Worm (Caenorhabditis elegans) whole organism, late embryonic: ENCODE results near the gene lin-56.

Experiments
- C08G9.2 ChIP-seq: sonication (generic microtip); optimal IDR thresholded peaks from 2 replicates; lab custom pipeline; 2016; ENCODE audit warnings: mild to moderate bottlenecking, missing genetic modification characterization, moderate library complexity, missing compliant biosample characterization
- C38D4.7 ChIP-seq: fragments of 200-800 bp; sonication (Bioruptor generic); optimal IDR thresholded peaks from 2 replicates; lab custom pipeline; 2018; ENCODE audit warnings: mild to moderate bottlenecking, missing genetic modification characterization, moderate library complexity, missing compliant biosample characterization
- F13H6.1 ChIP-seq: sonication (generic microtip); optimal IDR thresholded peaks from 2 replicates; lab custom pipeline; 2016; ENCODE audit warnings: missing genetic modification characterization, missing compliant biosample characterization
- K02D7.2 ChIP-seq: sonication (generic microtip); optimal IDR thresholded peaks from 2 replicates; lab custom pipeline; 2017; ENCODE audit warnings: mild to moderate bottlenecking, missing genetic modification characterization, missing compliant biosample characterization
- T23F11.4 ChIP-seq: fragments of 200-800 bp; sonication (Bioruptor generic); optimal IDR thresholded peaks from 2 replicates; lab custom pipeline; 2018; ENCODE audit warnings: mild to moderate bottlenecking, missing genetic modification characterization, missing compliant biosample characterization
- Y22D7AL.16 ChIP-seq: sonication (generic microtip); optimal IDR thresholded peaks from 2 replicates; lab custom pipeline; 2016; ENCODE audit warnings: missing genetic modification characterization, missing compliant biosample characterization
- ama-1 ChIP-seq: fragments of 150-350 bp; optimal IDR thresholded peaks from 2 replicates; lab custom pipeline; 2014
- ceh-18 ChIP-seq: sonication (generic microtip); optimal IDR thresholded peaks from 2 replicates; lab custom pipeline; 2016; ENCODE audit warnings: missing genetic modification characterization, missing compliant biosample characterization
- ceh-2 ChIP-seq: sonication (generic microtip); optimal IDR thresholded peaks from 2 replicates; lab custom pipeline; 2016; ENCODE audit warnings: missing genotype, missing genetic modification characterization, missing compliant biosample characterization
- ceh-24 ChIP-seq: sonication (generic microtip); optimal IDR thresholded peaks from 2 replicates; lab custom pipeline; 2016; ENCODE audit warnings: mild to moderate bottlenecking, missing genetic modification characterization, missing compliant biosample characterization
- ceh-30 ChIP-seq: fragments of 150-350 bp; optimal IDR thresholded peaks from 2 replicates; lab custom pipeline; 2014; ENCODE audit warnings: missing biosample characterization, missing genetic modification characterization
- ceh-34 ChIP-seq: sonication (generic microtip); optimal IDR thresholded peaks from 2 replicates; lab custom pipeline; 2016; ENCODE audit warnings: mild to moderate bottlenecking, missing genetic modification characterization, missing compliant biosample characterization
- ceh-45 ChIP-seq: fragments of 200-800 bp; sonication (Bioruptor generic); IDR thresholded peaks from 2 replicates; pipeline ENCODE4 v1.3.6; 2022; ENCODE audit warnings: missing genetic modification reagents, missing genetic modification characterization, missing compliant biosample characterization
- ceh-9 ChIP-seq: sonication (generic microtip); optimal IDR thresholded peaks from 2 replicates; lab custom pipeline; 2016; ENCODE audit warnings: mild to moderate bottlenecking, missing genetic modification characterization, inconsistent platforms, missing compliant biosample characterization
- che-1 ChIP-seq: sonication (generic microtip); optimal IDR thresholded peaks from 2 replicates; lab custom pipeline; 2016; ENCODE audit warnings: mild to moderate bottlenecking, missing genetic modification characterization, missing compliant biosample characterization
- dve-1 ChIP-seq: sonication (generic microtip); optimal IDR thresholded peaks from 2 replicates; lab custom pipeline; 2017; ENCODE audit warnings: antibody characterized with exemption, mild to moderate bottlenecking, missing genetic modification characterization, missing compliant biosample characterization
- ets-4 ChIP-seq: sonication (generic microtip); optimal IDR thresholded peaks from 2 replicates; lab custom pipeline; 2016; ENCODE audit warnings: missing genetic modification characterization, missing compliant biosample characterization
- eyg-1 ChIP-seq: sonication (generic microtip); optimal IDR thresholded peaks from 2 replicates; lab custom pipeline; 2016; ENCODE audit warnings: missing genotype, missing genetic modification characterization, missing compliant biosample characterization
- fkh-10 ChIP-seq: fragments of 150-350 bp; optimal IDR thresholded peaks from 2 replicates; lab custom pipeline; 2014; ENCODE audit warnings: missing biosample characterization, missing genetic modification reagents, missing genetic modification characterization
- gmeb-2 ChIP-seq: sonication (generic microtip); optimal IDR thresholded peaks from 2 replicates; lab custom pipeline; 2016; ENCODE audit warnings: missing genetic modification characterization, inconsistent platforms, missing compliant biosample characterization
- hlh-15 ChIP-seq: sonication (generic microtip); optimal IDR thresholded peaks from 2 replicates; lab custom pipeline; 2016; ENCODE audit warnings: missing genetic modification characterization, missing compliant biosample characterization
- lim-6 ChIP-seq: sonication (generic microtip); optimal IDR thresholded peaks from 2 replicates; lab custom pipeline; 2016; ENCODE audit warnings: missing genetic modification characterization, missing compliant biosample characterization
- lin-11 ChIP-seq: fragments of 200-800 bp; sonication (Bioruptor generic); optimal IDR thresholded peaks from 2 replicates; lab custom pipeline; 2018; ENCODE audit warnings: mild to moderate bottlenecking, missing genetic modification characterization, missing compliant biosample characterization
- mec-3 ChIP-seq: sonication (generic microtip); optimal IDR thresholded peaks from 2 replicates; lab custom pipeline; 2016; ENCODE audit warnings: borderline replicate concordance, missing genetic modification characterization, missing compliant biosample characterization
- odd-2 ChIP-seq: sonication (generic microtip); optimal IDR thresholded peaks from 2 replicates; lab custom pipeline; 2017; ENCODE audit warnings: antibody characterized with exemption, mild to moderate bottlenecking, missing genetic modification characterization, missing compliant biosample characterization
- pag-3 ChIP-seq: sonication (generic microtip); optimal IDR thresholded peaks from 2 replicates; lab custom pipeline; 2016; ENCODE audit warnings: missing compliant biosample characterization, missing genetic modification characterization, borderline replicate concordance
- pax-1 ChIP-seq: fragments of 150-350 bp; optimal IDR thresholded peaks from 2 replicates; lab custom pipeline; 2014; ENCODE audit warnings: missing biosample characterization, missing genetic modification characterization
- pqm-1 ChIP-seq: sonication (generic microtip); optimal IDR thresholded peaks from 2 replicates; lab custom pipeline; 2016; ENCODE audit warnings: missing genetic modification characterization, missing compliant biosample characterization
- pros-1 ChIP-seq: fragments of 150-350 bp; optimal IDR thresholded peaks from 2 replicates; lab custom pipeline; 2014; ENCODE audit warnings: missing biosample characterization, missing genetic modification reagents, missing genetic modification characterization
- rnt-1 ChIP-seq: sonication (generic microtip); optimal IDR thresholded peaks from 2 replicates; lab custom pipeline; 2016; ENCODE audit warnings: missing genetic modification characterization, missing compliant biosample characterization
- sdc-2 ChIP-seq: sonication (generic microtip); optimal IDR thresholded peaks from 2 replicates; lab custom pipeline; 2016; ENCODE audit warnings: missing genotype, missing genetic modification characterization, missing compliant biosample characterization
- sox-2 ChIP-seq: fragments of 200-800 bp; sonication (Bioruptor generic); IDR thresholded peaks from 2 replicates; pipeline ENCODE4 v1.3.6; 2022; ENCODE audit warnings: missing genetic modification reagents, missing genetic modification characterization, missing compliant biosample characterization
- sox-4 ChIP-seq: sonication (generic microtip); optimal IDR thresholded peaks from 2 replicates; lab custom pipeline; 2017; ENCODE audit warnings: mild to moderate bottlenecking, missing genetic modification characterization, inconsistent platforms, missing compliant biosample characterization
- tbx-2 ChIP-seq: sonication (generic microtip); optimal IDR thresholded peaks from 2 replicates; lab custom pipeline; 2016; ENCODE audit warnings: missing genetic modification characterization, missing compliant biosample characterization
- unc-55 ChIP-seq: sonication (generic microtip); optimal IDR thresholded peaks from 2 replicates; lab custom pipeline; 2017; ENCODE audit warnings: missing biosample characterization, missing genetic modification reagents, missing genetic modification characterization
- zip-5 ChIP-seq: sonication (generic microtip); optimal IDR thresholded peaks from 2 replicates; lab custom pipeline; 2016; ENCODE audit warnings: missing genetic modification characterization, missing compliant biosample characterization
- ztf-16 ChIP-seq: sonication (generic microtip); optimal IDR thresholded peaks from 2 replicates; lab custom pipeline; 2017; ENCODE audit warnings: missing genetic modification characterization, missing compliant biosample characterization

Gene lin-56

ce11 chrII:10456979-10457378 is 7.2 kb downstream of the lin-56 start, which contains the start of gene ZK673.11:
ZK673.11 (plus strand) TSS chrII:10457279.
- TF ChIP-seq eyg-1 (tag; lab: Kevin White, UChicago) (no peak), ets-4 (no peak), K02D7.2 (no peak), dve-1 (tag; lab: Kevin White, UChicago) (no peak), che-1 (tag; lab: Kevin White, UChicago) (no peak), ceh-34 (tag; lab: Kevin White, UChicago) (no peak)

DNA sequence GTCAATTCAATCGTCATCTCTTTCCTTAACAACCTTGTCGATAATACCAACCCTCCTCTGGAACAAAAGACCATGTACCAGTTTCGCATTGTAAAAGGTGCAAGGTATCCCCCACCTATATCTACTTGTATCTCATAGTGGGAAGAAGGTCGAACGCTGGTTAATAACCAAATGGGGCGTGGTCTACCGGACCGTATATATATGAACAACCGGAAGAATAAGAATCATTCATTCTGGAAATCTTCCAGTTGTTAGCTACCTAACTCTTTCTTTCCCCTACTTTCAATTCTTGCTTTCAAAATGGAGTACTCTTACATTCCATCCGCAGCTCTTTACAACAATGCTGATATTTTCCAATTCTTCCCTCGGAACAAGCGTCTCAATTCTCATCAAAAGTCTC is 11.4 kb downstream of the lin-56 start, which contains the start of gene ZK673.5:
Gene ZK673.5 (plus strand): TSS at position 301 of the 400 bp plus-strand sequence.
- no peak for TF ChIP-seq zip-5 (tag; lab: Kevin White, UChicago)
- TF ChIP-seq pros-1, result no peak
- no peak for TF ChIP-seq sox-4 (tag; lab: Kevin White, UChicago)
- no peak for TF ChIP-seq pqm-1
- no peak for TF ChIP-seq odd-2 (tag; lab: Kevin White, UChicago)

ce11 chrII:10464230-10464920 is 14.6 kb downstream of the lin-56 start, which contains the start of the genes ZK673.6 and sdz-37:
ZK673.6 (minus strand) TSS chrII:10464330.
sdz-37 (plus strand) TSS chrII:10464870.
- TF ChIP-seq ets-4, result no peak
- no peak for TF ChIP-seq pag-3
- no peak for TF ChIP-seq dve-1 (tag; lab: Kevin White, UChicago)
- no peak for TF ChIP-seq F13H6.1 (tag; lab: Kevin White, UChicago)
- no peak for TF ChIP-seq ceh-45 (GFP tag; lab: Robert Waterston, UW)
- TF ChIP-seq tbx-2 (tag; lab: Kevin White, UChicago), result no peak
- TF ChIP-seq lin-11 (tag; lab: Kevin White, UChicago), result no peak
- TF ChIP-seq C08G9.2 (tag; lab: Kevin White, UChicago), result no peak
- TF ChIP-seq unc-55 (GFP tag; lab: Kevin White, UChicago), result no peak
- TF ChIP-seq sdc-2 (tag; lab: Kevin White, UChicago), result no peak
- no peak for TF ChIP-seq che-1 (tag; lab: Kevin White, UChicago)
- TF ChIP-seq zip-5 (tag; lab: Kevin White, UChicago), result no peak
- TF ChIP-seq pax-1, result no peak
- no peak for TF ChIP-seq gmeb-2
- no peak for TF ChIP-seq lim-6 (tag; lab: Kevin White, UChicago)
- no peak for TF ChIP-seq hlh-15
- no peak for TF ChIP-seq ceh-18 (tag; lab: Kevin White, UChicago)

- no peak for TF ChIP-seq ceh-18 (tag; lab: Kevin White, UChicago)
- TF ChIP-seq T23F11.4 (GFP tag; lab: Kevin White, UChicago), result no peak
- no peak for TF ChIP-seq F13H6.1 (tag; lab: Kevin White, UChicago)
Observed at ce11 chrII:10466552-10466951, 16.7 kb downstream of the lin-56 start, which contains the start of gene tnc-2. tnc-2 (plus strand) TSS chrII:10466852.

DNA sequence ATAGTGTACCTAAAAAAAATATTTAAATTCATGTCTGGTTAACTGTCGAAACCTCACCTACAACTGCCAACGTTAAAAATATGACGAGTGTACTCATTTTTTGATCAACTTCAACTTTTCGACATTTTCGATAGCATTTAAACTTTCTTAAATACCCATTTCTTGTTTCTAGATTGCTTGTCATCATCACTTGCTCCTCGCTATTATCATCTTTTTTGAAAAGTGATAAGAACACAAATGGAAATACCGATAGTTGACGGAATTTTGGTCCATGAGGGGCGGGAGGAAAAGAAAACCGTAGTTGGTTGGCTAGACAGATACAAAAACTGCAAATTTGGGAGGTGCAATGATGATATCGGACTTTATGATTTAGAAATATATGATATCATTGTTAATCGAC is 20.4 kb downstream of the lin-56 start, which contains the start of gene clec-143:
Gene clec-143 (minus strand): TSS at position 139 of the 400 bp plus-strand sequence.
- TF ChIP-seq sox-4 (tag; lab: Kevin White, UChicago), result no peak
- TF ChIP-seq ets-4, result no peak
- no peak for TF ChIP-seq fkh-10 (GFP tag; lab: Kevin White, UChicago)
- TF ChIP-seq ztf-16 (tag; lab: Kevin White, UChicago), result no peak
- no peak for TF ChIP-seq che-1 (tag; lab: Kevin White, UChicago)
- no peak for TF ChIP-seq sox-2 (GFP tag; lab: Robert Waterston, UW)
- TF ChIP-seq C38D4.7 (GFP tag; lab: Kevin White, UChicago), result no peak
- no peak for TF ChIP-seq ceh-2 (tag; lab: Kevin White, UChicago)
- TF ChIP-seq ceh-45 (GFP tag; lab: Robert Waterston, UW), result no peak
- TF ChIP-seq pros-1, result no peak
- no peak for TF ChIP-seq ceh-30 (tag; lab: Kevin White, UChicago)
- TF ChIP-seq lin-11 (tag; lab: Kevin White, UChicago), result no peak
- no peak for TF ChIP-seq mec-3 (tag; lab: Kevin White, UChicago)
- no peak for TF ChIP-seq dve-1 (tag; lab: Kevin White, UChicago)
- TF ChIP-seq ama-1 (lab: Kevin White, UChicago), result no peak
- no peak for TF ChIP-seq ceh-24 (tag; lab: Kevin White, UChicago)
- TF ChIP-seq ceh-18 (tag; lab: Kevin White, UChicago), result no peak
- TF ChIP-seq ceh-9 (tag; lab: Kevin White, UChicago), result no peak
- TF ChIP-seq rnt-1, result no peak
- no peak for TF ChIP-seq Y22D7AL.16
